Worm (Caenorhabditis elegans): ENCODE results near the gene C15C8.7.

C15C8.7 gene

DNA sequence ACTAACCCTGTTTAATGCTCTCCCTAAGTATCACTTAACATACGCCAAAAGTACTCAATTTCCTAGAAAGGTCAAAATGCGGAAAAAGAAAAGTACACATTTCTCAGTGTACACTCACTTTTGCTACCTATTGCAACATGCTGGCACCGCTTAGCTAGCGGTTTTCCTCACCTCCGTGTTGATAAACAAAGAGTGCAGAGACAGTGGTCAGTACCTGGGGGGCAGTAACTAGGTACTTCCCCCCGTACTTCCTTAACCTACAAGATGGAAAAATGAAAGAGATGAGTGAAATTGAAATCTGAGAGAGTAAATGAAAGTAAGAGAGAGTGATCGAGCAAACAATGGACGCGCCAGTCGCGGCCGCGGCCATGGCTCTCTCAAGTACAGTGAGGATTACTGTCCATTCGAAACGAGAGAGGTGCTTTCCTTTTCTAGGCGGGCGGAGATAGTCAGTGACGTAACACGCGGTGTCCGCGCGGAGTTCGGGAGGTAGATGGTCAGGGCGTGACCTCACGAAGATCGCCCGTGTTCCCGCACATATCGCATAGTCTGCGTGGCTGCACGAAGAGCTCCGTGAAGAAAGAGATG is 8.6 kb downstream of the C15C8.7 start, which contains the start of gene cky-1:
cky-1 (plus strand) TSS at position 538 of the 588 bp plus-strand sequence.
- no peak for TF ChIP-seq ets-7 (tag; optimal IDR thresholded peaks at IDR 0.05)
- TF ChIP-seq sea-1 (GFP tag; conservative IDR thresholded peaks at IDR 0.05) = no peak

DNA sequence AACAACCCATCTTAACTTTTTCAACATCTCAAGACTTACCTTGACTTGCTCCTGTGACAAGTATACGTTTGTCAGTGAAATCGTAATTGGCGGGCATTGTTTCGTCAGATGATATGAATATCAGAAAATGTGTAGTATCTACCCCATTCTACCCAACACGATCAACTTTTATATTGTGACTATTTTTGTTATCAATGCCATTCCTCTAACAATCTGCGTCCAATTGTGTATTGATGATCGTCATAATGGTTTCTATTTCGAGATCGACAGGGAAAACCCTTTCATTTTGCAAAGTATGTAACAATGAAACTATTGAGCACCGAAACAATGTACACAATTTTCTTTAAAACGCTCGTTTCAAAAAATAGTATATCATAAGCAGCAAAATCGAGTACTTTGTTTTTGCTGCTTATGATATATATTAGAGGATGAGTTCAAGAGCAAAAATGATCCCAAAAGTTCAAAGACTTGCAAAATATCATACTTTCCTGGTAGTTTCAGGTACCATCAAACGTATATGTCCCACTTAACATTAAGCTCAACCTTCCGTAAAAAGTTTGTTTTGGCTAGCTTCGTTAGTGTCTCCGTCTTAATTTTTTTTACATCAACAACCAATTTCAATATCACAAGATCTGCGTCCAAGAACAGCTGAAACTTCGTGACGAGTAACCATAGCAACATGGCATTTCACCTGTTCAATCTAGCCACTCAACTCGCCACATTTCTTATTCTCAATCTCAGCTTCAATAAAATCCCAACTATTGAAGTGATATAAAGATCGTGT is 11.2 kb downstream of the C15C8.7 start, which contains the start of the genes dhs-21 and xbx-9:
dhs-21 (minus strand) TSS at position 181 of the 784 bp plus-strand sequence.
xbx-9 (plus strand) TSS at position 734 of the 784 bp plus-strand sequence.
- TF ChIP-seq ama-1 (optimal IDR thresholded peaks at IDR 0.05) (no peak), F13C5.2 (tag; optimal IDR thresholded peaks at IDR 0.05) (no peak), aly-1 (tag; optimal IDR thresholded peaks at IDR 0.05) (no peak), sea-1 (GFP tag; conservative IDR thresholded peaks at IDR 0.05) (no peak), ceh-13 (GFP tag; optimal IDR thresholded peaks at IDR 0.05) (no peak), hnd-1 (tag; optimal IDR thresholded peaks at IDR 0.05) (no peak), hmbx-1 (tag; optimal IDR thresholded peaks at IDR 0.05) (no peak), hmg-4 (GFP tag; optimal IDR thresholded peaks at IDR 0.05) (no peak), B0310.2 (tag; optimal IDR thresholded peaks at IDR 0.05) (no peak), pes-1 (GFP tag; IDR thresholded peaks at IDR 0.05) (no peak), flt-1 (GFP tag; IDR thresholded peaks at IDR 0.05) (no peak)

DNA sequence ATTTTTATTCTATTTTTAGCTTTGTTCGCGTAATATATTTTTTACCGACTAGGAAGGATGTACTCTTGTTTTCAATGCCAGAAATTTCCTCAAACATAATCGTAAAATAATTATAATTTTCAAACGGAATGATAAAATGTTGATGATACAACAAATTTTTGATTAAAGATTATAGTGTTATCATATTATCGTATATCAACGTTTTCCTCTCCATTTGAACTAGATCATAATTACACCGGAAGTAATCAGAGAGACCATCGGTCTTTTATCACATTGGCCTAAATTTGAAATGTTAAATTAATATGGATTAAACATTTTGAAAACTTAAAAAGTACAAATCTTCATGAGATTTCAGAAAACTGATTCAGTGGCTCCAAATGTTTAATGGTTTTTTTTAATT is 12.1 kb downstream of the C15C8.7 start:
- TF ChIP-seq sea-1 (GFP tag; conservative IDR thresholded peaks at IDR 0.05) (no peak), tbx-11 (GFP tag; IDR thresholded peaks at IDR 0.05) (no peak), flt-1 (GFP tag; IDR thresholded peaks at IDR 0.05) (no peak), tra-4 (tag; optimal IDR thresholded peaks at IDR 0.05) (no peak), pes-1 (GFP tag; IDR thresholded peaks at IDR 0.05) (no peak), ceh-36 (tag; optimal IDR thresholded peaks at IDR 0.05) (no peak), B0310.2 (tag; optimal IDR thresholded peaks at IDR 0.05) (no peak), hmbx-1 (tag; optimal IDR thresholded peaks at IDR 0.05) (no peak), F13C5.2 (tag; optimal IDR thresholded peaks at IDR 0.05) (no peak), tbx-37 (GFP tag; conservative IDR thresholded peaks at IDR 0.05) (no peak), hmg-4 (GFP tag; optimal IDR thresholded peaks at IDR 0.05) (no peak)

DNA sequence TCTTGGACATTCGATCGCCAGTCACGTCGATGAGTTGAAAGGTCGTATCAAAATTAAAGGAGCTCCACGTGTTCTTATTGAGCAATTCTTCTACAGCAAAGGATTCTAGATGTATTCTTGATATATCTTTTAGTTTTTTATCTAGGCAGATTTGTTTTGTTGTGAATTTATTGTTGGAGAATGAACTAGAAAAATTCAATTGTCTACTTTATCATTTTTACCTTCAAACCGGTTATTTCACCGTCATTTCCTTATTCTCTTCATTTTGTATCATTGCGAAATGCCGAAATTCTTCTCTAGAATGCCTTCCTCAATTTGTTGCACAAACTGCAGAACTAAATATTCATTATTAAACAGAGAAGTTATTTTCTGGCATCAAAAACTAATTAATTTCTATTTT is 15.6 kb downstream of the C15C8.7 start, which contains the start of gene R11D1.10:
R11D1.10 (plus strand) TSS at position 301 of the 400 bp plus-strand sequence.
- TF ChIP-seq scrt-1 (GFP tag; IDR thresholded peaks at IDR 0.05) = no peak
- no peak for TF ChIP-seq B0310.2 (tag; optimal IDR thresholded peaks at IDR 0.05)
- TF ChIP-seq aly-1 (tag; optimal IDR thresholded peaks at IDR 0.05) = no peak
- no peak for TF ChIP-seq tbx-37 (GFP tag; conservative IDR thresholded peaks at IDR 0.05)

DNA sequence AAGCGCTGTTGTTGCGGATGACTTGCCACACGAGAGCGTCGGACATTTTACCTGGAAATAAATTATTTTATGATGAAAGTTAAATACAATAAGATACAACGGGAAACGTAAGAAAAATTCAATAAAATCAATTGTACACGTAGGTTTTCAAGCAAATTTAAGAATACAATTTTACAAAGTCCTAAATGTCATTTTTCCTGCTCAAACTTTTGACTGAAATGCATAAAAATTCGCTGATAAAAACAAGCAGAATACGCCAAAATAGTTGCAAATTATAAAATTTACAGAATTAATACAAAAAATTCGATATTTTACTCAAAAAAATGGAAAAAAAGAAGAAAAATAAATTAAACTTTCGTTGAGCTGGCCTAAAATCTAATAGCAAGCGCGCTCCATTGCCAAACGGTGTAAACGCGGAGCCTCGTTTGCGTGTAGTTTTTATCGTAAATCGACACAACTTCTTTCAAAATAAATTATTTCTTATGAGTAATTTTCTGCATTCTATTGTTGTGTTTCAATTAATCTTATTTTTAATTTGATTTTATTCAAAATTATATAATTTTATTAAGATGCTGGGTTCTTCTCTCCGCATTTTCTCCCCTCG is 16.7 kb downstream of the C15C8.7 start, which contains the start of the genes rpl-28 and mrpl-49:
rpl-28 (minus strand) TSS at position 51 of the 604 bp plus-strand sequence.
mrpl-49 (plus strand) TSS at position 570 of the 604 bp plus-strand sequence.
- TF ChIP-seq F13C5.2 (tag; optimal IDR thresholded peaks at IDR 0.05) (peak; percentile 33), ama-1 (optimal IDR thresholded peaks at IDR 0.05) (no peak)

DNA sequence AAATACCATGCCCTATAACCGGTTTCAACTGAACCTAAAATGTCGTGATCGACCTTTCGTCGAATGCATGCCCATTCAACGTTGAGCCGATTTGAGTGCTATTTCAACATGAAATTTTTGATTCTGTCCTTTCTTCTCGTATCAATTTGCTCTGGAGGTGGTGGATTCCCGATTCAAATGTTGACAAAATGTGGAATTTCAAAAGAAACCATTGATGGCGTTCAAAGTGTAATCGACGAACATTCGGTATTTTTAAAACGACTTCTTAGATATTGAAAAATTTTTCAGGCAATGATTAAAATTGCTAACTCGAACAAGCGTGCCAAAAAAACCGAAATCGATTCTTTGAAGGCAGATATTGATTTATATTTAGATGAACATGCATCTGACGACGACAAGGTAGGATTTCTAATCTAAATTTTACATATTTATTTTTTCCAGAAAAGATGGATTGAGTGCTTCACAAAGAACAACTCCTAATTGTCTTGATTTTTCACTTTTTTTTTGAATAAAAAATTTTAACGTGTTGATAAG is 17.7 kb downstream of the C15C8.7 start, which contains the start of gene R11D1.13:
R11D1.13 (plus strand) TSS at position 51 of the 534 bp plus-strand sequence.
- TF ChIP-seq pes-1 (GFP tag; IDR thresholded peaks at IDR 0.05) (no peak), ceh-36 (tag; optimal IDR thresholded peaks at IDR 0.05) (no peak), hmbx-1 (tag; optimal IDR thresholded peaks at IDR 0.05) (no peak), hmg-4 (GFP tag; optimal IDR thresholded peaks at IDR 0.05) (no peak), tbx-11 (GFP tag; IDR thresholded peaks at IDR 0.05) (no peak), F13C5.2 (tag; optimal IDR thresholded peaks at IDR 0.05) (no peak)

DNA sequence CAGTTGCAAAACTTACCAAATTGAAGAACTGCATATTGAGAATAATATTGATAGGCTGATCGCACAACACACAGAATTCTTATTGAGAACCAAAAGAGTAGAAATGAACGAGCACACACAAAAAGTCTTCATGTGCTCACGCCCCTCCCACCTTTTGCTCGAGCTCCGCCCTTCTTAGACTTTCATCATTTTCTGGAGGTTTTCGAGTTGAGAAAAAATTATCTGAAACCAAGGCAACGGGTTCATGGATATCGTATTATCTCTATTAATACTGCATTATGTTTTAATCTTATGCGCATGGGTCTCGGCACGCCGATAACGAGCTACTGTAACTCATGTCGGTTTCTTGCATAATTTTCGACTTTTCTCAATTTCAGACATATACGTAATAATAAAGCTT is 19.0 kb downstream of the C15C8.7 start, which contains the start of gene R11D1.12:
R11D1.12 (minus strand) TSS at position 101 of the 400 bp plus-strand sequence.
- TF ChIP-seq ama-1 (optimal IDR thresholded peaks at IDR 0.05) (no peak), ceh-36 (tag; optimal IDR thresholded peaks at IDR 0.05) (no peak), hmg-4 (GFP tag; optimal IDR thresholded peaks at IDR 0.05) (no peak), hmbx-1 (tag; optimal IDR thresholded peaks at IDR 0.05) (no peak), ceh-13 (GFP tag; optimal IDR thresholded peaks at IDR 0.05) (no peak), pes-1 (GFP tag; IDR thresholded peaks at IDR 0.05) (no peak), aly-1 (tag; optimal IDR thresholded peaks at IDR 0.05) (no peak), tra-4 (tag; optimal IDR thresholded peaks at IDR 0.05) (no peak), sea-1 (GFP tag; conservative IDR thresholded peaks at IDR 0.05) (no peak), flt-1 (GFP tag; IDR thresholded peaks at IDR 0.05) (no peak), tbx-11 (GFP tag; IDR thresholded peaks at IDR 0.05) (no peak), scrt-1 (GFP tag; IDR thresholded peaks at IDR 0.05) (no peak), F13C5.2 (tag; optimal IDR thresholded peaks at IDR 0.05) (no peak), B0310.2 (tag; optimal IDR thresholded peaks at IDR 0.05) (no peak)

DNA sequence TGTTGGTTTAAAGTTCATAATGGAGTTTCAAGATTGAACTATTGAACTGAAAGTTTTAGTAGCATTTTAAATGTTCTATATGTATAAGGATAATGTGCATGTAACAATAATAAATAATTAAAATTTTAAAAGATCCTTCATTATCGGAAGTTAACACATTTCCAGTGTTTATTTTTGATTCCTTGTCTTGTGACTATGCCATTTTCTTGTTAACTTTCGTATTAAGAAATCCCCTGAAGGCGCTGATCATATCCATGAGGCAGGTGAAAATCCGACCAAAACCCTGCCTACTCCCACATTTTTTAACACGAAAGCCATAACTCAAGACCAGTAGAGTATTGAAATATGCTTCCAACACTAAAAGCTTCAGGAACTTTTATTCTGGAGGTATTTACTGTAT is 25.1 kb downstream of the C15C8.7 start, which contains the start of gene R11D1.7:
R11D1.7 (plus strand) TSS at position 301 of the 400 bp plus-strand sequence.
- TF ChIP-seq F13C5.2 (tag; optimal IDR thresholded peaks at IDR 0.05) = no peak
- no peak for TF ChIP-seq tra-4 (tag; optimal IDR thresholded peaks at IDR 0.05)
- TF ChIP-seq hnd-1 (tag; optimal IDR thresholded peaks at IDR 0.05) = no peak
- no peak for TF ChIP-seq pes-1 (GFP tag; IDR thresholded peaks at IDR 0.05)
- no peak for TF ChIP-seq flt-1 (GFP tag; IDR thresholded peaks at IDR 0.05)
- TF ChIP-seq ets-7 (tag; optimal IDR thresholded peaks at IDR 0.05) = no peak
- no peak for TF ChIP-seq tbx-37 (GFP tag; conservative IDR thresholded peaks at IDR 0.05)
- no peak for TF ChIP-seq aly-1 (tag; optimal IDR thresholded peaks at IDR 0.05)
- no peak for TF ChIP-seq ama-1 (optimal IDR thresholded peaks at IDR 0.05)
- TF ChIP-seq ceh-13 (GFP tag; optimal IDR thresholded peaks at IDR 0.05) = no peak

Data from whole organism, early embryonic.